Worm (Caenorhabditis elegans): ENCODE data around the gene srh-18.

srh-18 gene

ce11 chrV:13273302-13273701, 45.0 kb upstream of the srh-18 start:
- TF ChIP-seq ctbp-1 (GFP tag; IDR thresholded peaks at IDR 0.05): no peak
- TF ChIP-seq rbr-2 (tag; optimal IDR thresholded peaks at IDR 0.05): no peak
- peak; percentile 20 for TF ChIP-seq nhr-28 (tag; optimal IDR thresholded peaks at IDR 0.05)
- TF ChIP-seq daf-16 (GFP tag; optimal IDR thresholded peaks at IDR 0.05): no peak
- TF ChIP-seq daf-16 (tag; optimal IDR thresholded peaks at IDR 0.05): peak; percentile 83
- no peak for TF ChIP-seq daf-19 (GFP tag; conservative IDR thresholded peaks at IDR 0.05)
- TF ChIP-seq php-3 (GFP tag; IDR thresholded peaks at IDR 0.05): 0 out of 2 replicates have a peak, but pooled peaks have one; percentile 11
- peak; percentile 25 for TF ChIP-seq dve-1 (tag; optimal IDR thresholded peaks at IDR 0.05; ENCODE audit: insufficient read depth)
- TF ChIP-seq Y48G9A.11 (GFP tag; IDR thresholded peaks at IDR 0.05): no peak

DNA sequence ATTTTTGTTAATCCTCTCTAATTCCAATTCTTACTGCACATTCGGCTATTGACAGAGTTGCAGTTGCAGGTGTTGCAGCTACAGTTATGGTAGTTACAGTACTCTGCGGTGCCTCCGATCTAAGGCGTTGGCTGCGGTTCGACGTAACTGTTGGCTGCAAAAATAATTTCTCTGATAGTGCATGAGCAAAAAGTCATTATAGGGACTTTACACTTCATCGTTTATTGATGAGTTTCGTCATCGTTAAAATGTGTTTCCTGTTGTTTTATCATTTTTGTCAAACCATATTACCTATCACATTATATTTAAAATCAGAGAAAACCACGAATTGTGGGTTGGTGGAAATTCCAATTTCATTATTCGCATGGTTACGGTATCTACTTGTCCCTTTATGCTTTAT, 43.6 kb upstream of the srh-18 start:
- TF ChIP-seq spr-1 (tag; optimal IDR thresholded peaks at IDR 0.05) (no peak), lin-29 (GFP tag; IDR thresholded peaks at IDR 0.05) (no peak), unc-62 (GFP tag; optimal IDR thresholded peaks at IDR 0.05 in 1 of 2) (no peak), unc-62 (tag; optimal IDR thresholded peaks at IDR 0.05) (no peak), nhr-77 (tag; optimal IDR thresholded peaks at IDR 0.05) (no peak), nhr-28 (tag; optimal IDR thresholded peaks at IDR 0.05) (peak; percentile 50), dpl-1 (GFP tag; optimal IDR thresholded peaks at IDR 0.05) (no peak), mxl-3 (GFP tag; optimal IDR thresholded peaks at IDR 0.05) (no peak), ztf-7 (tag; optimal IDR thresholded peaks at IDR 0.05) (no peak), nhr-41 (GFP tag; IDR thresholded peaks at IDR 0.05) (no peak), tag-97 (GFP tag; IDR thresholded peaks at IDR 0.05) (no peak), nhr-237 (tag; optimal IDR thresholded peaks at IDR 0.05) (no peak), aly-2 (tag; optimal IDR thresholded peaks at IDR 0.05) (no peak), daf-16 (GFP tag; optimal IDR thresholded peaks at IDR 0.05) (no peak), daf-16 (tag; optimal IDR thresholded peaks at IDR 0.05) (peak; percentile 54), F44E2.7 (GFP tag; IDR thresholded peaks at IDR 0.05) (no peak), mxl-2 (GFP tag; conservative IDR thresholded peaks at IDR 0.05) (no peak), dmd-9 (GFP tag; IDR thresholded peaks at IDR 0.05) (no peak), nhr-6 (tag; optimal IDR thresholded peaks at IDR 0.05) (no peak), ctbp-1 (GFP tag; IDR thresholded peaks at IDR 0.05) (no peak), lsy-2 (tag; optimal IDR thresholded peaks at IDR 0.05) (peak in 1 of 2 experiments; percentile 20), attf-4 (tag; optimal IDR thresholded peaks at IDR 0.05) (no peak), tra-1 (GFP tag; IDR thresholded peaks at IDR 0.05) (no peak), mes-2 (tag; optimal IDR thresholded peaks at IDR 0.05; ENCODE audit: poor library complexity, severe bottlenecking) (no peak), hlh-30 (tag; optimal IDR thresholded peaks at IDR 0.05; ENCODE audit: insufficient read depth) (no peak), vab-7 (GFP tag; IDR thresholded peaks at IDR 0.05) (no peak), T26A8.4 (GFP tag; IDR thresholded peaks at IDR 0.05) (no peak), pqm-1 (tag; optimal IDR thresholded peaks at IDR 0.05) (peak; percentile 48), nhr-25 (tag; optimal IDR thresholded peaks at IDR 0.05; ENCODE audit: borderline replicate concordance, insufficient read depth) (no peak), hlh-11 (tag; optimal IDR thresholded peaks at IDR 0.05) (peak; percentile 16), cey-2 (tag; optimal IDR thresholded peaks at IDR 0.05; ENCODE audit: borderline replicate concordance, insufficient read depth) (no peak), rbr-2 (tag; optimal IDR thresholded peaks at IDR 0.05) (no peak), php-3 (GFP tag; IDR thresholded peaks at IDR 0.05) (peak; percentile 77), hif-1 (tag; optimal IDR thresholded peaks at IDR 0.05) (no peak), mdl-1 (tag; optimal IDR thresholded peaks at IDR 0.05) (no peak), Y48G9A.11 (GFP tag; IDR thresholded peaks at IDR 0.05) (no peak), set-16 (GFP tag; IDR thresholded peaks at IDR 0.05) (no peak), nhr-111 (GFP tag; optimal IDR thresholded peaks at IDR 0.05) (no peak), nhr-76 (tag; optimal IDR thresholded peaks at IDR 0.05) (no peak), zfp-3 (GFP tag; conservative IDR thresholded peaks at IDR 0.05) (no peak), saeg-2 (GFP tag; IDR thresholded peaks at IDR 0.05) (no peak), F49E8.2 (tag; optimal IDR thresholded peaks at IDR 0.05; ENCODE audit: borderline replicate concordance) (no peak), arid-1 (GFP tag; conservative IDR thresholded peaks at IDR 0.05) (no peak), daf-19 (GFP tag; conservative IDR thresholded peaks at IDR 0.05) (no peak), lir-3 (tag; optimal IDR thresholded peaks at IDR 0.05) (no peak), daf-8 (GFP tag; IDR thresholded peaks at IDR 0.05) (no peak), madf-5 (GFP tag; IDR thresholded peaks at IDR 0.05) (no peak)
